Worm (Caenorhabditis elegans) whole organism, L4/young adult: ENCODE results near the gene ZK1248.4.

ENCODE experiments used
- dao-5 ChIP-seq: sonication (generic microtip); optimal IDR thresholded peaks from 2 replicates; lab custom pipeline; 2016; ENCODE audit warnings: missing genotype, missing genetic modification characterization, moderate library complexity, missing compliant biosample characterization
- him-1 ChIP-seq: sonication (generic microtip); optimal IDR thresholded peaks from 2 replicates; lab custom pipeline; 2016; ENCODE audit warnings: missing genotype, missing genetic modification reagents, missing genetic modification characterization, missing compliant biosample characterization

- no peak for TF ChIP-seq him-1 (tag; lab: Kevin White, UChicago)
- TF ChIP-seq dao-5 (tag; lab: Kevin White, UChicago), result no peak
Measured at ce11 chrII:5820282-5820762, 1.9 kb downstream of the ZK1248.4 start, which contains the start of gene ehs-1.
